Worm (Caenorhabditis elegans) whole organism, early embryonic: ENCODE measurements around the gene oac-4.

Source experiments
- B0310.2 ChIP-seq: sonication (generic microtip); optimal IDR thresholded peaks from 2 replicates; lab custom pipeline; 2016; ENCODE audit warnings: mild to moderate bottlenecking, missing genetic modification characterization, missing compliant biosample characterization
- F13C5.2 ChIP-seq: sonication (generic microtip); optimal IDR thresholded peaks from 2 replicates; lab custom pipeline; 2017; ENCODE audit warnings: mild to moderate bottlenecking, missing genetic modification characterization, inconsistent platforms, missing compliant biosample characterization
- aly-1 ChIP-seq: sonication (generic microtip); optimal IDR thresholded peaks from 2 replicates; lab custom pipeline; 2016; ENCODE audit warnings: missing genetic modification characterization, missing compliant biosample characterization
- ama-1 ChIP-seq: fragments of 150-350 bp; optimal IDR thresholded peaks from 2 replicates; lab custom pipeline; 2014
- ceh-13 ChIP-seq: fragments of 200-800 bp; sonication (Bioruptor generic); optimal IDR thresholded peaks from 2 replicates; lab custom pipeline; 2018; ENCODE audit warnings: mild to moderate bottlenecking, missing genetic modification characterization, missing compliant biosample characterization
- ceh-36 ChIP-seq: sonication (generic microtip); optimal IDR thresholded peaks from 2 replicates; lab custom pipeline; 2016; ENCODE audit warnings: missing genetic modification characterization, inconsistent platforms, missing compliant biosample characterization
- ets-7 ChIP-seq: sonication (generic microtip); optimal IDR thresholded peaks from 2 replicates; lab custom pipeline; 2016; ENCODE audit warnings: missing genotype, missing genetic modification characterization, missing compliant biosample characterization
- flt-1 ChIP-seq: fragments of 200-800 bp; sonication (Bioruptor generic); IDR thresholded peaks from 2 replicates; pipeline ENCODE4 v1.3.6; 2022; ENCODE audit warnings: missing genetic modification characterization, missing compliant biosample characterization
- hmbx-1 ChIP-seq: sonication (generic microtip); optimal IDR thresholded peaks from 2 replicates; lab custom pipeline; 2016; ENCODE audit warnings: mild to moderate bottlenecking, missing genetic modification characterization, missing compliant biosample characterization
- hmg-4 ChIP-seq: fragments of 200-800 bp; sonication (Bioruptor generic); optimal IDR thresholded peaks from 2 replicates; lab custom pipeline; 2018; ENCODE audit warnings: mild to moderate bottlenecking, missing genetic modification characterization, missing compliant biosample characterization
- hnd-1 ChIP-seq: sonication (generic microtip); optimal IDR thresholded peaks from 2 replicates; lab custom pipeline; 2016; ENCODE audit warnings: missing genetic modification characterization, missing compliant biosample characterization
- pes-1 ChIP-seq: fragments of 200-800 bp; sonication (Bioruptor generic); IDR thresholded peaks from 2 replicates; pipeline ENCODE4 v1.3.6; 2022; ENCODE audit warnings: missing genetic modification reagents, missing genetic modification characterization, missing compliant biosample characterization
- scrt-1 ChIP-seq: fragments of 200-800 bp; sonication (Bioruptor generic); IDR thresholded peaks from 2 replicates; pipeline ENCODE4 v1.3.6; 2022; ENCODE audit warnings: missing genetic modification characterization, missing compliant biosample characterization
- sea-1 ChIP-seq: fragments of 200-800 bp; sonication (Bioruptor generic); conservative IDR thresholded peaks from 2 replicates; pipeline ENCODE4 v1.3.6; 2022; ENCODE audit warnings: missing genetic modification characterization, missing compliant biosample characterization
- tbx-11 ChIP-seq: fragments of 200-800 bp; sonication (Bioruptor generic); IDR thresholded peaks from 2 replicates; pipeline ENCODE4 v1.3.6; 2022; ENCODE audit warnings: missing genetic modification characterization, missing compliant biosample characterization
- tbx-37 ChIP-seq: fragments of 200-800 bp; sonication (Bioruptor generic); conservative IDR thresholded peaks from 2 replicates; pipeline ENCODE4 v1.3.6; 2022; ENCODE audit warnings: missing genetic modification reagents, missing genetic modification characterization, missing compliant biosample characterization
- tra-4 ChIP-seq: sonication (generic microtip); optimal IDR thresholded peaks from 2 replicates; lab custom pipeline; 2017; ENCODE audit warnings: missing genetic modification characterization, missing compliant biosample characterization

oac-4 gene

DNA sequence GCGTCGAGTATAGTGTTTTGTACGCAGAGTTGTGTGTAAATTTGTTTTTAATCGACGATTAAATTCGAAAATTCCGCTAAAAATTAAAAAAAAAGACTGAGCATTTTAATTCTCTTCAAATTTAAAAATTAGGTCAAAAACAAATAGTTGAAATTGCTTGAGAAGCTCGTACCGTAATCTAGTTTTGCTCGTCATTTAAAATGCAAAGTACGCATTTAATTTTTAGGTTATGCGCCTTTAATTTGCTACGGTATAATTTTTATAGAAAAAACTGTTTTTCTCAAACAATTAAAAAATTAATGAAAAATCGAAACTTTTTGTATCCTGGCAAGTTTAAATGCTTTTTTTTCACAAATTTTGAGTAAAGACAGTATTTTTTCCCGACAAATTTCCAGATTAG, 27.2 kb downstream of the oac-4 start:
- TF ChIP-seq B0310.2 (tag; lab: Kevin White, UChicago): no peak

DNA sequence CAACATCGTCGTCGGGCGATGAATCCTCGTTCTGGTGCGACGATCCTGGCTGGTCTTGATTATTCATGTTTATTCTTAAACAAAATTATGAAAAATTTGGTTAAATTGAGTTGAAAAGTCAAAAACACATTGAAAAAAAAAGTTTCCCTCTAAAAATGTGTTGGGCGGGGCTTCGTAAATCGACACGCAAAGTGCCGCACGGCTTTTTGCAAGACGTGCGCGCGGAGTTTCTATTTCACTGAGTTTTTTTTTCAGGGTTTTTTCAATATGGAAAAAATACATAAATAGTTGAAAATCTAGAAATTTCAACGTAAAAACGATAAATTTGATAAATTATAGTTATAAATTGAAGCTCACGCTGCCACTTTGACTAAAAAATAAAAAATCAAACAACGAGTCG, 27.7 kb downstream of the oac-4 start, which contains the start of gene F54D10.5:
F54D10.5 (minus strand) TSS at position 74 of the 400 bp plus-strand sequence.
- TF ChIP-seq tbx-37 (GFP tag; lab: Robert Waterston, UW) (no peak), pes-1 (GFP tag; lab: Robert Waterston, UW) (peak; percentile 29; the same call in 1 of the 2 replicates), F13C5.2 (tag; lab: Kevin White, UChicago) (peak; percentile 45), flt-1 (GFP tag; lab: Robert Waterston, UW) (peak; percentile 14; the same call in 1 of the 2 replicates)

DNA sequence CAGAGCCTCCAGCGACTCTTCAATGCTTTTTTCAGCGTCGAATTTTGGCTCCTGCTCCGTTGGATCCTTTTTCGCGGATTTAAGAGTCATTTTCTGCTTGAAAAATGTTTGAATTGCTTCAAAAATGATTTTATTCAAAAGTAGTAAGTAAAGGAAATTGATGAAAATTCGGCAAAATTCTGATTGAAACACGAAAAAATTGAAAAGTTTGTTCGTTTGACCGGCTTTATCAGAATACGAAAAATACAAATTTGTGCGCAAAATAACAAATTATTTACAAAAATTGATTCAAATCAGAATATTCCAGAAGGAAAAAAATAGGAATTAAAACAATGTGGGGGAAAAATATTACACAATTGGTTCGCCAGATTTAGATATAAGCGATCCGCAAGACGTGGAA, 28.9 kb downstream of the oac-4 start, which contains the start of gene F54D10.4:
F54D10.4 (minus strand) TSS at position 101 of the 400 bp plus-strand sequence.
- TF ChIP-seq hmg-4 (GFP tag; lab: Kevin White, UChicago) (no peak), tra-4 (tag; lab: Kevin White, UChicago) (no peak), ceh-36 (tag; lab: Kevin White, UChicago) (no peak), hmbx-1 (tag; lab: Kevin White, UChicago) (no peak), ama-1 (lab: Kevin White, UChicago) (no peak), ets-7 (tag; lab: Kevin White, UChicago) (no peak), aly-1 (tag; lab: Kevin White, UChicago) (no peak), ceh-13 (GFP tag; lab: Kevin White, UChicago) (no peak), hnd-1 (tag; lab: Kevin White, UChicago) (no peak), tbx-37 (GFP tag; lab: Robert Waterston, UW) (no peak), flt-1 (GFP tag; lab: Robert Waterston, UW) (no peak), sea-1 (no peak), pes-1 (GFP tag; lab: Robert Waterston, UW) (no peak), F13C5.2 (tag; lab: Kevin White, UChicago) (no peak)

DNA sequence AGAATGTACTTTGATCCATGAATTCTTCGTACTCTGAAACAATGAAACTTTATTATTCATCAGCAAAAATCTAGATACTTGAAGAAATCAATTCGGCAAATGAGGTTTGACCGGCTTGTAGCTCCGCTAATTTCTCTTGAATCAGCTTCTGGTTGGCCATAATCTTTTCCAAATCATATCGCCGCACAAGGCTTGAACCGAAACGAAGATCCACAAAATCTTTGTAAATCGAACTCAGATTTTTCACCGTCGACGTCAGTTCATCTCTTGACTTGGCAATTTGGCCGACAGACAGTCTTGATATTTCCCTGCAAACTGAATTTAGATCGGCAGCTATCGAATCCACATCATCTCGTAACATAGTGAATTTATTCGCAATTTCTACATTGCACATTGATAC, 30.3 kb downstream of the oac-4 start:
- no peak for TF ChIP-seq tbx-11
- TF ChIP-seq scrt-1 (GFP tag; lab: Robert Waterston, UW): no peak
- no peak for TF ChIP-seq F13C5.2 (tag; lab: Kevin White, UChicago)
- no peak for TF ChIP-seq hnd-1 (tag; lab: Kevin White, UChicago)
- no peak for TF ChIP-seq hmbx-1 (tag; lab: Kevin White, UChicago)
- TF ChIP-seq sea-1: no peak
- no peak for TF ChIP-seq aly-1 (tag; lab: Kevin White, UChicago)
- no peak for TF ChIP-seq ceh-13 (GFP tag; lab: Kevin White, UChicago)
- TF ChIP-seq hmg-4 (GFP tag; lab: Kevin White, UChicago): no peak
- TF ChIP-seq pes-1 (GFP tag; lab: Robert Waterston, UW): no peak
- no peak for TF ChIP-seq tra-4 (tag; lab: Kevin White, UChicago)
- TF ChIP-seq ama-1 (lab: Kevin White, UChicago): no peak
- TF ChIP-seq B0310.2 (tag; lab: Kevin White, UChicago): no peak
- no peak for TF ChIP-seq ets-7 (tag; lab: Kevin White, UChicago)
- no peak for TF ChIP-seq ceh-36 (tag; lab: Kevin White, UChicago)
- TF ChIP-seq flt-1 (GFP tag; lab: Robert Waterston, UW): no peak

DNA sequence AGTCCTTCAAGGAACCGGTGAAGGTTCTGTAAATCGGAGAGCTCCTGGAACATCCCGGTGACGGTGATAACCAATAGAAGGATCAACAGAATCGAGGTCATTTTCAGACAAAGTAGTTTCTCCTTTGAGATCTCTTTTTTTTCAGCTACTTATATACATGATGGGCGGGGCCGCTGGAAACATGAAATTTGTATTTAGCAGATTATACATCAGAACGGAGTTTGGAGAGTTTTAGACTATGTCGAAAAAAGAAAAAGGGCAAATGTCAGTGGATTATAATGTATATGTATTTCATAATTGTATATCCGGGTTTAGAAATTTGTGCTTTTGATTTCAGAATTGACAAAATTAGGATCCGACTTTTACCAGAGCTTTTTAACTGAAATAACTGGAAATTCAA, 32.6 kb downstream of the oac-4 start, which contains the start of gene ins-32:
ins-32 (minus strand) TSS at position 101 of the 400 bp plus-strand sequence.
- no peak for TF ChIP-seq sea-1
- no peak for TF ChIP-seq aly-1 (tag; lab: Kevin White, UChicago)
- TF ChIP-seq tra-4 (tag; lab: Kevin White, UChicago): no peak
- TF ChIP-seq ets-7 (tag; lab: Kevin White, UChicago): no peak
- no peak for TF ChIP-seq ama-1 (lab: Kevin White, UChicago)

DNA sequence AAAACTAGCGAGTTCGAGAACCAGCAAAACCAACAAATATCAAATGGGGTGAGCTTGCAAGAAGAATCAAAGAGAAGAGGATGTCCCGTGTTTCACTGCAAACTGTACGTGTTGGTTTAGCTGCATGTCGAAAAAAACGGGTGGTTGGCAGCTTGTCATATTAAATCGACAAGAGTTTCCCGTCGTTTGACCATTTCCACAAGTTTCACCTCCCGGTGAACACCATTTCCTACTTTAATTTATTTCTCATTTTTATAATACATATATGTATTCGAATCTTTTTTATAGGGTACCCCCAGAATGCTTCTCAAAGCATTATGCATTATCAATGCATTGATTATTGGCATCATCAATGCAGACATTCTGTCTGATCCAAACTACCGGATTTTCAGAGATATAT, 40.5 kb downstream of the oac-4 start, which contains the start of gene Y8A9A.2:
Y8A9A.2 (plus strand) TSS at position 301 of the 400 bp plus-strand sequence.
- TF ChIP-seq hmbx-1 (tag; lab: Kevin White, UChicago): no peak
- TF ChIP-seq ets-7 (tag; lab: Kevin White, UChicago): no peak
- TF ChIP-seq flt-1 (GFP tag; lab: Robert Waterston, UW): no peak
- TF ChIP-seq aly-1 (tag; lab: Kevin White, UChicago): no peak
- TF ChIP-seq tbx-11: no peak
- TF ChIP-seq pes-1 (GFP tag; lab: Robert Waterston, UW): no peak
- no peak for TF ChIP-seq F13C5.2 (tag; lab: Kevin White, UChicago)

DNA sequence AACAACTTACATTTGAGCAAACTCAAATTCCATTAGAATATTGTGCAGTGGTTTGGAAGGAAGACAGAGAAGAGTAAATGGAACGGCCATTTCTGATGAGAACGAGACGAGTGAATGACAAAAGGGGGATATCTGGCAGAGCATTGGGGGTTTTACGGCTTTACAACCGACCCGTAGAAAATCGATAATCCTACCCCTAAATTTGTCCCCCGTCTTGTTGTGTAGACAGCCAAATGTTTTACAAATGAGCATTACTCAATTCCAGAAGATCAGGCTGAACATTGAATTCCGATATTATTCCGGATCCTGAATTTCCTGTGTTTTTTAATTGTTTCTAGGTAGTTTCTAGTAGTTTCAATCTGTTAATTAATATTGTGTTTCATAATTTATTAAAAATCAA, 42.5 kb downstream of the oac-4 start, which contains the start of gene fbxb-99:
fbxb-99 (minus strand) TSS at position 101 of the 400 bp plus-strand sequence.
- TF ChIP-seq pes-1 (GFP tag; lab: Robert Waterston, UW) (no peak), aly-1 (tag; lab: Kevin White, UChicago) (no peak), hmg-4 (GFP tag; lab: Kevin White, UChicago) (no peak), scrt-1 (GFP tag; lab: Robert Waterston, UW) (no peak), F13C5.2 (tag; lab: Kevin White, UChicago) (no peak), ama-1 (lab: Kevin White, UChicago) (no peak), B0310.2 (tag; lab: Kevin White, UChicago) (no peak), ets-7 (tag; lab: Kevin White, UChicago) (no peak), hnd-1 (tag; lab: Kevin White, UChicago) (no peak), flt-1 (GFP tag; lab: Robert Waterston, UW) (no peak), hmbx-1 (tag; lab: Kevin White, UChicago) (no peak)
